Worm (Caenorhabditis elegans) whole organism, L4/young adult: Measurements from ENCODE around the gene T07F12.4.

Source experiments
- W03F9.2 ChIP-seq: fragments of 150-350 bp; optimal IDR thresholded peaks from 2 replicates; lab custom pipeline; 2014; ENCODE audit warnings: missing biosample characterization, missing genetic modification characterization
- dao-5 ChIP-seq: sonication (generic microtip); optimal IDR thresholded peaks from 2 replicates; lab custom pipeline; 2016; ENCODE audit warnings: missing genotype, missing genetic modification characterization, moderate library complexity, missing compliant biosample characterization
- him-1 ChIP-seq: sonication (generic microtip); optimal IDR thresholded peaks from 2 replicates; lab custom pipeline; 2016; ENCODE audit warnings: missing genotype, missing genetic modification reagents, missing genetic modification characterization, missing compliant biosample characterization

T07F12.4 gene

ce11 chrX:4899623-4900022 is 991 bp downstream of the T07F12.4 start:
- TF ChIP-seq him-1, result peak; percentile 31
- TF ChIP-seq W03F9.2, result no peak
- TF ChIP-seq dao-5, result no peak

ce11 chrX:4895223-4895622 is 5.4 kb downstream of the T07F12.4 start:
- no peak for TF ChIP-seq him-1
- TF ChIP-seq dao-5, result no peak
- no peak for TF ChIP-seq W03F9.2

DNA sequence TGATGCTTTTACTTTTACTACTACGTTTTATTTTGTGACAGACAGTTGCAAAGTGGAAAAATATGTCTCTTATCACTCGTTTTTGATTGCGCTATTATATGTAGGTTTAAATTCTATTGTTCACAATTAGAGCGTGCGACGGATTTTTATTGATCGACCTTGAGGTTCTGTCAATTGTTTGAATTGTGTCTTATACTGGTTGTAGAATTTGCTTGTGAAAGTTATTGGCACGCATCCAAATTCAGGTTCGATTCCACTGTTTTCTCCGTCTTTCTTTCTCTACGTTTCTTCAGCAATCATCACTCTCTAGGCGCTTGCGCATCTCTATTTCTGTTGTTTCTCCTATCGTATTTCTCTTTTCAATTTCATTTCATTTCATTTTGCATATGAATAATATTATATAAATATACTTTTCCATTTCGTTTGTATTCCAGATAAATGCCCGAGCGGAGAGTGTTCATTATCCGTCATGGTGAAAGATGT is 7.0 kb downstream of the T07F12.4 start, which contains the start of gene T07F12.1:
Gene T07F12.1 (plus strand): TSS at position 433 of the 483 bp plus-strand sequence.
- no peak for TF ChIP-seq dao-5

DNA sequence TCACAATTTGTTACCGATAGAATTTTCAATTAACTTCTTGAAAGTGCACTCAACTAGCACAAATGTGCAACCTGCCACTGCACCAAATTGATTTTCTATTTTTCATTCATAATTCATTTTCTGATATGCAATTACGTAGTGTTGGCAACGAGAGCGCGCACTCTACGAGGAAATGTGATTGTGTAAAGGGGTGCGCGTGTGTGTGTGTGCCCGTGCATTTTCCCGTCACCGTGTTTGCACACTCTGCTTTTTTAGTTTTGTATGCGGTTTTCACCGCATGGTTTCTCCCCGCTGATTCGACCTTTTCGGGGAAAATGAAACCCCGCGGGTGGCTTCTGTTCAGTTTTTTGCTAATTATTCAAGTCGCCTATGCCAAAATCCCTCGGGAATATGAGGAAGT is 10.5 kb downstream of the T07F12.4 start, which contains the start of gene T07F12.2:
Gene T07F12.2 (plus strand): TSS at position 87 of the 400 bp plus-strand sequence.
- TF ChIP-seq dao-5, result no peak

DNA sequence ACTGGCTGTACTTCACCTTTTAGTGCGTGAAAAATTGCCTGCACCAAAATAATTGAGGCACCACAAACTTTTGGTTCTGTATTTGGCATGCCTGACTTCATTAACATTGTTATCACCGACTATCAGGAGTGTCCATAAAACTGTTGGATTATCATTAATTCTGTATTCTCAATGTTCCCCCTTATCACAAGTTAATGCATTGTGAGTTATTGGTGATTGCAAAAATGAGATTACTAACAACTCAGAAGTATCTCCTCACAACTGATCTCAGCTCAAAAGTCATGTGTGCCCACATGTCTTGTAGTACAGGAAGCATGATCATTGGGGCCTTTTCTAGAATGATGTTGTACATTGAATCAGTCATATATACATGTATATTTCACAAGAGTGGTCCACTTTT is 15.0 kb downstream of the T07F12.4 start, which contains the start of gene arrd-23:
Gene arrd-23 (plus strand): TSS at position 301 of the 400 bp plus-strand sequence.
- no peak for TF ChIP-seq W03F9.2
- no peak for TF ChIP-seq dao-5
- no peak for TF ChIP-seq him-1

DNA sequence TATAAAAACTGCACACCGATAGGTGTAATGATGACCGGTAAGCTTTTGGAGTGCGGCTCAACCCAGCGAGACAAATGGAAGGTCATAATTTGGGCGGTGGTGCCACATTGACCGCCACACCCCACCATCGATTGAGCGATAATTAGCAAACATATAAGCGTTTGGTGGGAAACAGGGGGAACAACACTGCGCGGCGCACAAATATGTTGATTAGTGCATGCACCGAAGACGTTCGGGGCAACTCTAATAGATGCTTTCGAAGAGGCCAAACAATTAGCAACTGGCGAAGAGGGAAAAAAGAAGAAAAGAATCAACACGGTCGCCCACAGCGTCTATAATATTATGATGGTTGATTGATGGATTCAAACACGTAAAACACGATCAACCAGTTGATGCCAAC is 19.3 kb downstream of the T07F12.4 start:
- TF ChIP-seq him-1 (no peak), W03F9.2 (no peak), dao-5 (no peak)

DNA sequence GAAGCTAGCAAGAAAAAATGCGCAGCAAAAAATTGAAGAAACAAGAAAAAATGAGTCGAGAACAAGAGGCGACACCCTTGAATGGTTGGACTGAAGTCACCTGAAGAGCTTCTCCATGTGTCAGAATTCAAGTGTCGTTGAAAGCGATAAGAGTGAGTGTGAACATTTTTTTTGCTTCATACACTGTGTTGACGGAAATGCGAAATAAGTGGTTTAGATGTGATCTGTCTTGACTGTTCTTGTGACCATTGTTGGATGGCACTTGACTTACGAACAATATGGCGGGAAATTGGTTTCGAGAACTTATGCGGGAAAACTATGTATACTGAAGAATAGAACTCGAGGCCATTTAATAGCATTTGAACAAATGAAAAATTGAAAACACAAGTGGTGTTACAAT is 20.6 kb downstream of the T07F12.4 start:
- TF ChIP-seq dao-5 (no peak), him-1 (no peak), W03F9.2 (no peak)

DNA sequence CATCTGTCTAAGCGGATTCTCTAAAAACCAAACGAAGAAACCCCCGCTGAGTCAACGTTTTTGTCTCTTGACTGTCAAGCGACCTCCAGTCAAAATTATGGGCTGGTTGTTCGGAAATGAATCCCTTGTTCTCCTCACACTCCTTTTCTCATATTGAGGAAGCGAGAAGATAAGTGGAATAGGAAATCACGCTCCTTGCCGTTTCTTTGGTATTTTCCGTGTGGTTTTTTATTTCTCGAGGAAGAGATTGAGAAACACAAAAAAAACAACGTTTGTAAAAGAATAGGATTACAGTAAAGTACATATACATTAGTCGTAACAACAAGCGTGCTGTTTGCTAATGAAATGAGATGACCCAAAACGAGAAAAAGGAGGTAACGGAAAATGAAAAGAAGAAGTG is 23.7 kb downstream of the T07F12.4 start, which contains the start of gene tsp-14:
Gene tsp-14 (minus strand): TSS at position 62 of the 400 bp plus-strand sequence.
- no peak for TF ChIP-seq W03F9.2
- no peak for TF ChIP-seq him-1
- TF ChIP-seq dao-5, result no peak

DNA sequence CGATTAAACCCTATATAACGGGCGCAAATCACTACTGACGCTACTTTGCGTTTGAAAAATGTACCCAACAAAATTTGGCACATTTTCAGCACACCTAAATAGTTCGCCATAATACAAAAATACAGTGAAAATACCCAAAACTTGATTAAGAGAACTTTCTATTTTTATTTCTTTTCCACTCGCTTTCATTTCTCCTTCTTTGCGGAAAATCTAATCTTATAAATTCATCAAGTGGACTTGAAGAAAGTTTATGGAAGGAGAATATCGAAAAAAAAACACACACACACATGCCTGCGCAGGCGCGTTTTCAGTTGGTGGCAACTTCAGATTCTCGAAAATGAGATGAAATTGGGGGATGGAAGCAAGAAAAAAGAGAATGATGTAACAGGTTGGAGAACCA is 25.3 kb downstream of the T07F12.4 start:
- TF ChIP-seq him-1, result no peak
- no peak for TF ChIP-seq dao-5
- no peak for TF ChIP-seq W03F9.2

- TF ChIP-seq dao-5, result no peak
- TF ChIP-seq him-1, result no peak
- no peak for TF ChIP-seq W03F9.2
These were observed 27.9 kb downstream of the T07F12.4 start for ce11 chrX:4872758-4873157.

- TF ChIP-seq dao-5 (no peak), W03F9.2 (no peak), him-1 (no peak)
These were observed 29.9 kb downstream of the T07F12.4 start for ce11 chrX:4870683-4871082.

ce11 chrX:4869627-4870026 is 31.0 kb downstream of the T07F12.4 start:
- TF ChIP-seq dao-5, result no peak
- TF ChIP-seq him-1, result no peak
- TF ChIP-seq W03F9.2, result no peak

DNA sequence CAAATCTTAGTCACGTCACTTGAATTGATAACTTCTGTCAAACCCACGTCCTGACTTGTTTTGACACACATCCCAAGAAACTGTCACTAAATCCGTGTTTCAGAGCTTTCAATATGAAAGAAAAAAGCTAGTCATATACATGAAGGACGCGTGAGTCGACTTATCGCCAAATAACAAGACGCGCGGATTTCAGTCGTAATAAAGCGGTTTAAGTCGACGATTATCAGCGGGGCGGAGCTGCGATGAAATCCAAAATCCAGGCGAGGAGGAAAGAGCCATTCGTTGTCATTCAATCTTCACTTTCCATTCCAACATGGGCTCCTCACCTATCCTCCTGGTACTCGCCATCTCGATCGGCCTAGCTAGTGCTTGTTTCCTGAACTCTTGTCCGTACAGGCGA is 34.8 kb downstream of the T07F12.4 start, which contains the start of gene ntc-1:
Gene ntc-1 (plus strand): TSS at position 301 of the 400 bp plus-strand sequence.
- TF ChIP-seq dao-5 (no peak), him-1 (no peak), W03F9.2 (no peak)

DNA sequence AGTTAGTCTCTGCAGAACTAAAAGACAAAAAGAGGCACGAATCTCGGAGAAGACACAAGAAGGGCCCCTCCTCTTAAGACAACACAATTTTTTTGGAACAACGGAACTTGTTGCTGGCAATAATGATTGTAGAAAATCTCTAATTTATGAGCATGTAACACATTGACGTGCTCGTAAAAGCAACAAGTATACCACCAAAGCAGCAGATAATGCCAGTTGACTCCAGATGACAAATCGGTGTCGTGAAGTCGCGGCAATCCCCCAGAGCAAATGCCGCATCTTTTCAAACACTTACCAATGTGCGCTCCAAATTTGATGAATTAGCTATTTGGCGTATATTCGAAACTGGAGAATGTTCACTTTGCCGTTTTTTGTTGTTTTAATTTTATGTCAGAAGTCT is 36.4 kb downstream of the T07F12.4 start:
- TF ChIP-seq dao-5 (no peak), W03F9.2 (no peak), him-1 (no peak)

- TF ChIP-seq him-1, result no peak
- TF ChIP-seq dao-5, result no peak
- no peak for TF ChIP-seq W03F9.2
These were observed 38.6 kb downstream of the T07F12.4 start for ce11 chrX:4862062-4862461.

DNA sequence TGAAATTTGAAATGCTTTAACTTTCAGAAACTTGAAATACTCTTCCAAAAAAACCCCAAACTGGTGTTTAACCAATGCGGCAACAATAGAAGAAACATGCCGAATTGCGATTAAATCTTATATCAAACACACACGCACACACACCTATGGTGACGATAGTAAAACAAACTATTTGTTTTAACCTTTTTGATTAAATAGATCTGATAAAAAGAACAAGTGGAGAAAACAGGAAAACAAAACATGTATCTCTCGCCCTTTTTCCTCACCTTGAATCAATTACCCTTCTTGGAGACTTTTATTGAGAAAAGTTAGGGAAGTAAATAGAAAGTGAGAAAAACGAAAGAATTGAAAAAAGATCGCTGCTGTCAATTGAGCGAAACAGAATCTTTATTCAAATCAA is 39.2 kb downstream of the T07F12.4 start:
- TF ChIP-seq dao-5, result no peak
- TF ChIP-seq him-1, result no peak

ce11 chrX:4859582-4860095 is 41.0 kb downstream of the T07F12.4 start, which contains the start of gene add-1:
TSS of gene add-1 (minus strand) at chrX:4860045.
- TF ChIP-seq him-1 (no peak), dao-5 (no peak), W03F9.2 (no peak)
